Worm (Caenorhabditis elegans) whole organism, L3 larva: Measurements from ENCODE around the gene rbx-1.

Source experiments
- ceh-16 ChIP-seq: sonication (generic microtip); optimal IDR thresholded peaks from 2 replicates; lab custom pipeline; 2017; ENCODE audit warnings: missing biosample characterization, missing genetic modification characterization
- ceh-82 ChIP-seq: fragments of 150-350 bp; optimal IDR thresholded peaks from 2 replicates; lab custom pipeline; 2014; ENCODE audit warnings: missing biosample characterization, missing genetic modification characterization
- elt-2 ChIP-seq: sonication (generic microtip); optimal IDR thresholded peaks from 2 replicates; lab custom pipeline; 2016; ENCODE audit warnings: missing genetic modification reagents, mild to moderate bottlenecking, missing genetic modification characterization, missing compliant biosample characterization
- nhr-11 ChIP-seq: fragments of 150-350 bp; optimal IDR thresholded peaks from 2 replicates; lab custom pipeline; 2014; ENCODE audit warnings: missing biosample characterization, missing genetic modification characterization
- nhr-28 ChIP-seq: fragments of 150-350 bp; optimal IDR thresholded peaks from 2 replicates; lab custom pipeline; 2014; ENCODE audit warnings: missing biosample characterization, missing genetic modification characterization
- pha-4 ChIP-seq: fragments of 150-350 bp; optimal IDR thresholded peaks from 2 replicates; lab custom pipeline; 2014; ENCODE audit warnings: missing biosample characterization, missing genetic modification reagents, missing genetic modification characterization
- snpc-4 ChIP-seq: fragments of 150-350 bp; optimal IDR thresholded peaks from 2 replicates; lab custom pipeline; 2014; ENCODE audit warnings: missing biosample characterization, missing genetic modification characterization
- unc-62 ChIP-seq: fragments of 150-350 bp; sonication (generic microtip); optimal IDR thresholded peaks from 4 replicates; lab custom pipeline; 2014; ENCODE audit warnings: missing biosample characterization, missing genetic modification reagents, missing genetic modification characterization
- zag-1 ChIP-seq: fragments of 150-350 bp; optimal IDR thresholded peaks from 2 replicates; lab custom pipeline; 2014; ENCODE audit warnings: missing biosample characterization, missing genetic modification characterization

DNA sequence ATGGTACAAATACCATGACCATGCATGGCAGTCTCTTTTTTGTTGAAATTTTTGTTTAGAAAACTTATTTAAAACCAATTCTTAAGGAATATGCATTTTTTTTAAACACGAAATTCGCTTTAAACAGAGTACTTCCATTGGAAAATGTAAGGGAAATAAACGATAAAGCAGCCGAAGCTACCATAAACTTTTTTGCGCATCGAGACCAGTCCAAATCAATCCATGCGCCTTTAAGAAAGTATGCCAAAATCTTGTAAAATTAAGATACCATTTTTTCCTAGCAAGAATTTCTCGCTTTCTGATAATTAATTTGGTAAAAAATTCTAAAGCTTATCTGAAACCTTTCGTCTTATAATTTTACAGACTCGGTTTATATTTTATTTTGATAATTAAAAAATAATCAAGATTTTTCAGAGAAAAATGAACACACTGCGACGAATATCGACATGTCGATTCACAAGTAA is 2.4 kb upstream of the rbx-1 start, which contains the start of gene ZK287.7:
- no peak for TF ChIP-seq ceh-82 (tag; lab: Kevin White, UChicago)
- no peak for TF ChIP-seq elt-2 (tag; lab: Kevin White, UChicago)
- no peak for TF ChIP-seq ceh-16 (tag; lab: Kevin White, UChicago)
- no peak for TF ChIP-seq unc-62 (GFP tag; lab: Kevin White, UChicago)
- TF ChIP-seq nhr-28 (tag; lab: Kevin White, UChicago): no peak
- TF ChIP-seq snpc-4 (tag; lab: Kevin White, UChicago): no peak
- TF ChIP-seq nhr-11: no peak
- no peak for TF ChIP-seq pha-4 (tag; lab: Kevin White, UChicago)
- no peak for TF ChIP-seq zag-1 (tag; lab: Kevin White, UChicago)
